Worm (Caenorhabditis elegans): ENCODE data around the gene cal-1.

The cal-1 gene

ce11 chrV:12465399-12465798 lies 51.6 kb downstream of the cal-1 start (continued):
- TF ChIP-seq skn-1 (tag; optimal IDR thresholded peaks at IDR 0.05) = no peak
- no peak for TF ChIP-seq aha-1 (tag)
- TF ChIP-seq nhr-41 (GFP tag; IDR thresholded peaks at IDR 0.05) = no peak
- no peak for TF ChIP-seq daf-19 (GFP tag; conservative IDR thresholded peaks at IDR 0.05)
- peak; percentile 60 for TF ChIP-seq dmd-6 (GFP tag; IDR thresholded peaks at IDR 0.05)
- TF ChIP-seq fkh-10 (GFP tag; optimal IDR thresholded peaks at IDR 0.05) = peak; percentile 94
- no peak for TF ChIP-seq nhr-42 (GFP tag; IDR thresholded peaks at IDR 0.05)
- peak in 1 of 2 experiments; percentile 61 for TF ChIP-seq hif-1 (tag; optimal IDR thresholded peaks at IDR 0.05)
- TF ChIP-seq madf-5 (GFP tag; IDR thresholded peaks at IDR 0.05) = no peak
- no peak for TF ChIP-seq madf-9 (GFP tag; conservative IDR thresholded peaks at IDR 0.05)
- 0 out of 2 replicates have a peak, but pooled peaks have one; percentile 38 for TF ChIP-seq vab-7 (GFP tag; IDR thresholded peaks at IDR 0.05)
- TF ChIP-seq gei-8 (GFP tag; optimal IDR thresholded peaks at IDR 0.05) = no peak
- no peak for TF ChIP-seq spr-1 (tag; optimal IDR thresholded peaks at IDR 0.05)
- TF ChIP-seq lir-3 (tag; optimal IDR thresholded peaks at IDR 0.05) = no peak
- TF ChIP-seq mdt-29 (GFP tag; IDR thresholded peaks at IDR 0.05) = no peak
- TF ChIP-seq mep-1 (tag; optimal IDR thresholded peaks at IDR 0.05) = peak; percentile 76
- no peak for TF ChIP-seq nhr-25 (tag; optimal IDR thresholded peaks at IDR 0.05; ENCODE audit: borderline replicate concordance, insufficient read depth)
- 0 out of 2 replicates have a peak, but pooled peaks have one; percentile 27 for TF ChIP-seq saeg-2 (GFP tag; IDR thresholded peaks at IDR 0.05)
- no peak for TF ChIP-seq sdz-12 (GFP tag; optimal IDR thresholded peaks at IDR 0.05)
- TF ChIP-seq jun-1 (tag; optimal IDR thresholded peaks at IDR 0.05) = no peak
- no peak for TF ChIP-seq F49E8.2 (tag; optimal IDR thresholded peaks at IDR 0.05; ENCODE audit: borderline replicate concordance)
- TF ChIP-seq duxl-1 (tag; optimal IDR thresholded peaks at IDR 0.05; ENCODE audit: poor library complexity) = no peak
- TF ChIP-seq dmd-8 (GFP tag; IDR thresholded peaks at IDR 0.05) = 0 out of 2 replicates have a peak, but pooled peaks have one; percentile 36
- TF ChIP-seq Y75B8A.6 (GFP tag; IDR thresholded peaks at IDR 0.05) = 0 out of 2 replicates have a peak, but pooled peaks have one; percentile 29
- no peak for TF ChIP-seq nhr-111 (GFP tag; optimal IDR thresholded peaks at IDR 0.05)
- TF ChIP-seq ztf-7 (tag; optimal IDR thresholded peaks at IDR 0.05) = no peak
- TF ChIP-seq lsy-2 (tag; optimal IDR thresholded peaks at IDR 0.05) = peak; percentile 34 to 67
- no peak for TF ChIP-seq fos-1 (tag; optimal IDR thresholded peaks at IDR 0.05)
- peak; percentile 34 for TF ChIP-seq T20F7.1 (GFP tag; optimal IDR thresholded peaks at IDR 0.05)
- TF ChIP-seq lin-1 (GFP tag; IDR thresholded peaks at IDR 0.05) = no peak
- peak; percentile 92 for TF ChIP-seq rbr-2 (tag; optimal IDR thresholded peaks at IDR 0.05)
- TF ChIP-seq snpc-4 (tag; optimal IDR thresholded peaks at IDR 0.05) = no peak
- TF ChIP-seq ces-1 (GFP tag; optimal IDR thresholded peaks at IDR 0.05) = peak; percentile 72
- TF ChIP-seq nhr-48 (tag; optimal IDR thresholded peaks at IDR 0.05) = peak; percentile 46
- TF ChIP-seq ctbp-1 (GFP tag; IDR thresholded peaks at IDR 0.05) = peak; percentile 96
- no peak for TF ChIP-seq ceh-44 (GFP tag; IDR thresholded peaks at IDR 0.05)
- peak; percentile 14 for TF ChIP-seq zag-1 (tag; optimal IDR thresholded peaks at IDR 0.05)
- no peak for TF ChIP-seq F26F4.8 (GFP tag; conservative IDR thresholded peaks at IDR 0.05)
- TF ChIP-seq mxl-2 (GFP tag; conservative IDR thresholded peaks at IDR 0.05) = no peak
- no peak for TF ChIP-seq nhr-102 (tag; optimal IDR thresholded peaks at IDR 0.05)
- TF ChIP-seq pha-4 (GFP tag; IDR thresholded peaks at IDR 0.05) = peak; percentile 36; the same call in 1 of the 2 replicates
- no peak for TF ChIP-seq pha-4 (tag; optimal IDR thresholded peaks at IDR 0.05)
- no peak for TF ChIP-seq R02D3.7 (tag; optimal IDR thresholded peaks at IDR 0.05)
- TF ChIP-seq daf-8 (GFP tag; IDR thresholded peaks at IDR 0.05) = no peak
- no peak for TF ChIP-seq lin-38 (GFP tag; IDR thresholded peaks at IDR 0.05)
- TF ChIP-seq egl-43 (GFP tag; IDR thresholded peaks at IDR 0.05) = peak; percentile 71
- peak; percentile 85 for TF ChIP-seq ceh-20 (GFP tag; IDR thresholded peaks at IDR 0.05)
- no peak for TF ChIP-seq Y48G9A.11 (GFP tag; IDR thresholded peaks at IDR 0.05)
- TF ChIP-seq nhr-28 (tag; optimal IDR thresholded peaks at IDR 0.05) = peak; percentile 42
- TF ChIP-seq zfp-2 (tag; optimal IDR thresholded peaks at IDR 0.05) = no peak
- TF ChIP-seq nhr-11 (tag; optimal IDR thresholded peaks at IDR 0.05) = peak; percentile 80
- TF ChIP-seq unc-130 (GFP tag; optimal IDR thresholded peaks at IDR 0.05) = no peak

Measured in whole organism, L4 larva.